Worm (Caenorhabditis elegans) whole organism, midembryonic: Measurements from ENCODE around the gene scav-2.

Experiments used
- T22C8.4 ChIP-seq: fragments of 200-800 bp; sonication (Bioruptor generic); IDR thresholded peaks from 2 replicates; pipeline ENCODE4 v1.3.6; 2022; ENCODE audit warnings: missing genetic modification characterization, missing compliant biosample characterization
- cog-1 ChIP-seq: sonication (generic microtip); optimal IDR thresholded peaks from 2 replicates; lab custom pipeline; 2016; ENCODE audit warnings: missing genetic modification characterization, missing compliant biosample characterization
- flt-1 ChIP-seq: fragments of 200-800 bp; sonication (Bioruptor generic); IDR thresholded peaks from 2 replicates; pipeline ENCODE4 v1.3.6; 2022; ENCODE audit warnings: missing genetic modification characterization, missing compliant biosample characterization
- med-1 ChIP-seq: sonication (generic microtip); optimal IDR thresholded peaks from 2 replicates; lab custom pipeline; 2017; ENCODE audit warnings: missing genetic modification characterization, mild to moderate bottlenecking, missing compliant biosample characterization, antibody characterized with exemption, missing genetic modification reagents; ENCODE audit not compliant: insufficient read depth
- ref-1 ChIP-seq: fragments of 200-800 bp; sonication (Bioruptor generic); conservative IDR thresholded peaks from 2 replicates; pipeline ENCODE4 v1.3.6; 2022; ENCODE audit warnings: missing genetic modification reagents, missing genetic modification characterization, missing compliant biosample characterization
- tab-1 ChIP-seq: fragments of 200-800 bp; sonication (Bioruptor generic); IDR thresholded peaks from 2 replicates; pipeline ENCODE4 v1.3.6; 2022; ENCODE audit warnings: missing genetic modification characterization, missing compliant biosample characterization
- ztf-23 ChIP-seq: fragments of 200-800 bp; sonication (Bioruptor generic); IDR thresholded peaks from 2 replicates; pipeline ENCODE4 v1.3.6; 2022; ENCODE audit warnings: missing genetic modification reagents, missing genetic modification characterization, missing compliant biosample characterization
- ztf-29 ChIP-seq: fragments of 200-800 bp; sonication (Bioruptor generic); IDR thresholded peaks from 2 replicates; pipeline ENCODE4 v1.3.6; 2022; ENCODE audit warnings: missing genetic modification reagents, missing genetic modification characterization, missing compliant biosample characterization

- TF ChIP-seq ztf-29 (GFP tag; lab: Robert Waterston, UW): no peak
- TF ChIP-seq ref-1 (GFP tag; lab: Robert Waterston, UW): no peak
- no peak for TF ChIP-seq med-1 (GFP tag; lab: Kevin White, UChicago)
- TF ChIP-seq T22C8.4 (GFP tag; lab: Robert Waterston, UW): no peak
- TF ChIP-seq flt-1 (GFP tag; lab: Robert Waterston, UW): no peak
- TF ChIP-seq tab-1 (GFP tag; lab: Robert Waterston, UW): no peak
- no peak for TF ChIP-seq cog-1 (tag; lab: Kevin White, UChicago)
- no peak for TF ChIP-seq ztf-23 (GFP tag; lab: Robert Waterston, UW)
These were observed 27.6 kb downstream of the scav-2 start, which contains the start of gene lron-13 for ce11 chrIII:13527424-13528097.
